Worm (Caenorhabditis elegans) whole organism, L2 larva: ENCODE measurements around the gene srlf-37.

Experiments
- ama-1 ChIP-seq: fragments of 150-350 bp; optimal IDR thresholded peaks from 2 replicates; lab custom pipeline; 2018; ENCODE audit warnings: inconsistent platforms
- egl-27 ChIP-seq: sonication (generic microtip); optimal IDR thresholded peaks from 3 replicates; lab custom pipeline; 2017; ENCODE audit warnings: missing biosample characterization, missing genetic modification reagents, missing genetic modification characterization
- gmeb-1 ChIP-seq: fragments of 150-350 bp; optimal IDR thresholded peaks from 2 replicates; lab custom pipeline; 2014; ENCODE audit warnings: missing biosample characterization, missing genetic modification characterization
- lin-39 ChIP-seq: fragments of 150-350 bp; optimal IDR thresholded peaks from 2 replicates; lab custom pipeline; 2014; ENCODE audit warnings: missing biosample characterization, missing genetic modification reagents, missing genetic modification characterization
- nhr-11 ChIP-seq: fragments of 150-350 bp; optimal IDR thresholded peaks from 2 replicates; lab custom pipeline; 2014; ENCODE audit warnings: missing biosample characterization, missing genetic modification characterization
- nhr-12 ChIP-seq: fragments of 150-350 bp; optimal IDR thresholded peaks from 2 replicates; lab custom pipeline; 2014; ENCODE audit warnings: missing biosample characterization, missing genetic modification characterization
- nhr-6 ChIP-seq: fragments of 150-350 bp; optimal IDR thresholded peaks from 2 replicates; lab custom pipeline; 2014; ENCODE audit warnings: missing biosample characterization, missing genetic modification characterization
- nhr-77 ChIP-seq: fragments of 150-350 bp; optimal IDR thresholded peaks from 2 replicates; lab custom pipeline; 2014; ENCODE audit warnings: missing biosample characterization, missing genetic modification characterization
- skn-1 ChIP-seq: sonication (generic microtip); optimal IDR thresholded peaks from 2 replicates; lab custom pipeline; 2017; ENCODE audit warnings: missing biosample characterization, missing genetic modification characterization
- unc-62 ChIP-seq: fragments of 150-350 bp; optimal IDR thresholded peaks from 2 replicates; lab custom pipeline; 2014; ENCODE audit warnings: missing biosample characterization, missing genetic modification reagents, missing genetic modification characterization
- zag-1 ChIP-seq: fragments of 150-350 bp; optimal IDR thresholded peaks from 2 replicates; lab custom pipeline; 2014; ENCODE audit warnings: missing biosample characterization, missing genetic modification characterization

ce11 chrV:590182-590581, 13.8 kb downstream of the srlf-37 start, which contains the start of gene ZK488.6:
- TF ChIP-seq nhr-77 (tag; lab: Kevin White, UChicago) (no peak), nhr-12 (tag; lab: Kevin White, UChicago) (no peak), skn-1 (tag; lab: Kevin White, UChicago) (no peak), zag-1 (tag; lab: Kevin White, UChicago) (no peak), lin-39 (tag; lab: Kevin White, UChicago) (no peak), ama-1 (lab: Kevin White, UChicago) (no peak), nhr-11 (tag; lab: Kevin White, UChicago) (no peak), nhr-6 (tag; lab: Kevin White, UChicago) (no peak), gmeb-1 (tag; lab: Kevin White, UChicago) (no peak), egl-27 (no peak), unc-62 (GFP tag; lab: Kevin White, UChicago) (no peak)
